Fruit fly (Drosophila melanogaster): Measurements from ENCODE around the gene CG11722.

The CG11722 gene

DNA sequence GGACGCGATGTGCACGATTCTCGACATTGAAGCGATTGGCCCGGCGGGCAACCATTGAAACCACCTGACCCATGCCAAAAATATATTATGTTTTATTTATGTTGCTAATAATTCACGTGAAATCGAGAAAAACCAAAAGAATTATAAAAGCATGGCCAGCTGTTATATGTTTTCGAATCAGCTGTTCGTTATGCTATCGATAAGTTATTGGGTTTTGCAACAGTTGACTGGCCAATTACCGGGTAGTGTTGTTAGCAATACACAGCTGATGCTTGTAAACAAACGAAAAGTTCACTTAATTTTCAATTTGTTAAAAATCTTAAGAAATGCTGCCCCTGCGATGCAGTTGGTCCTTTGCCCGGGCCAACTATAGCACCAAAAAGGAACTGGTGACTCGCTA lies at the start of gene CG11722, which contains the start of gene mtTFB2:
CG11722 (minus strand) TSS at position 200 of the 400 bp plus-strand sequence.
mtTFB2 (plus strand) TSS at position 232 of the 400 bp plus-strand sequence.
- TF ChIP-seq CG8478 (optimal IDR thresholded peaks at IDR 0.05) (no peak), EcR (GFP tag; optimal IDR thresholded peaks at IDR 0.05) (no peak), Dll (optimal IDR thresholded peaks at IDR 0.05) (no peak), psq (optimal IDR thresholded peaks at IDR 0.05) (no peak), usp (GFP tag; optimal IDR thresholded peaks at IDR 0.05) (no peak), pan (optimal IDR thresholded peaks at IDR 0.05) (no peak)

DNA sequence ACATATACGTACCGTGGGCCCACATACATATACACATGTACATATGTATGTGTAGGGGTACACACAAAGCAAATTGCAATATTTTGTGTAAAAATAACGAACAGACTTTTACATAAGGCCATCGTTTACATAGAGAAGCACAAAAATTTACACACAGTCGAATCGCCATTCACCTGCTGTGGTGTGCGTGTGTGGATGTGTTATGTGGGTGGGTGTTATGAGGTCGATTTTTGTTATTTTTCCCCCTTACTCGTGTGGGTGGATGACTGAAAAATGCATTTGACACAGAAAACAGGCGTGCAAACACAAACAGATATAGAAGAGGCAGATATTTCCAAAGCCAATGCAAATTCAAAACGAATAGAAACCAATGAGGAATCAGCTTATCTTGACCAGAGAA lies 49.7 kb upstream of the CG11722 start:
- no peak for TF ChIP-seq Dll (optimal IDR thresholded peaks at IDR 0.05)
- TF ChIP-seq psq (optimal IDR thresholded peaks at IDR 0.05): no peak
- TF ChIP-seq pan (optimal IDR thresholded peaks at IDR 0.05): no peak
- TF ChIP-seq usp (GFP tag; optimal IDR thresholded peaks at IDR 0.05): no peak
- no peak for TF ChIP-seq CG8478 (optimal IDR thresholded peaks at IDR 0.05)
- TF ChIP-seq EcR (GFP tag; optimal IDR thresholded peaks at IDR 0.05): no peak

DNA sequence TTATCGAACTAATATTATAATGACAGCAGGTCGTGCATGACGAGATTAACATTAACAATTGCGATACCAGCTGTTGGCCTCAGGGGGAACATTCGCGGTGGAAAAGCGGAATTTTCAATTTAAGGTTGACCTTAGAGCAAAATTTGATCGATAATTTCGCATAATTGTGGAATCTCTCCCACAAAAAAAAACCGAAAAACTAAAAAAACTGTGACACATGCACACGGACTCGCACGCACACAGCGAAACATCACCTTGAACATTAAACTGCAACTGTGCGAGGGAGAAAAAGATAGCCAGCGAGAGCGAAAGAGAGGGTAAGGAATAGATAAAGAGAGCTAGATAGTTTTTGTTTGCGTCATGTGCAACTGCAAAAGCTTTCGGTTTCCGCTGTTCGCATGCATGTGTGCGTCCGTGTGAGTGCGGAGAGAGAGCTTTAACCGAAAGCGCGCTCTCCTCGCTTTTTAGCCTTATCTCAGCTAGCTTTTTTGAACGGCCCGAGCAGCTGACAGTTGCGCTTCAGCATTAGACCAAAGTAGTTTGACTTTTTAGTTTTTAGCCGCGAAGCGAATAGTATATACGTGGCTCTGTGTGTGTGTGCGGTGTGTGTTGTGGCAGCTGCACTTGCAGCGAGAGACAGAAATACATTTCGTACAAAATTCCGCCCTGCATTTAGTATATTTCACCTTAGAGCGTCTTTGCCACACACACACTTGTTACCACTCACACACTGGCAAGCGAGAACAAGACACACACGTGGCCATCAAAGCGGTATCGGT lies 48.1 kb upstream of the CG11722 start:
- TF ChIP-seq usp (GFP tag; optimal IDR thresholded peaks at IDR 0.05) (no peak), pan (optimal IDR thresholded peaks at IDR 0.05) (no peak)

DNA sequence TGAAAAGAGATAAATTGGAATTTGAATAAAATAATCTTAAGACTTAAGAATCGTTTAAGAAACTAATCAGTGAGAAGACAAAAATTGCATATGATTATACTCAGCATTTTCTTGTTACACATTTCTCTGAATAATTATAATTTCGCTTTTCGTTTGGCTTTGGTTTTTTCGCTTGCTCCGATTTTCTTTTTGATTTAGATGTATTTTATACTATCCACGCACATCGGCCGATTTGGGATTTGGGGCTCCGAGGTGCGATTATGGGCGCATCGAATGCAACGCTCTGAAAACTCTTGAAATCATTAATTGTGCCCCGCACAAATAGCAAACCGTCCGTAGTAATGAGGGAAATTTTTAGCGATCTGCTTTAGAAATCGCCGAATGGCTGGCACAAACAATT lies 46.2 kb upstream of the CG11722 start:
- TF ChIP-seq CG8478 (optimal IDR thresholded peaks at IDR 0.05) (no peak), usp (GFP tag; optimal IDR thresholded peaks at IDR 0.05) (no peak), pan (optimal IDR thresholded peaks at IDR 0.05) (no peak), EcR (GFP tag; optimal IDR thresholded peaks at IDR 0.05) (no peak), psq (optimal IDR thresholded peaks at IDR 0.05) (no peak), Dll (optimal IDR thresholded peaks at IDR 0.05) (no peak)

DNA sequence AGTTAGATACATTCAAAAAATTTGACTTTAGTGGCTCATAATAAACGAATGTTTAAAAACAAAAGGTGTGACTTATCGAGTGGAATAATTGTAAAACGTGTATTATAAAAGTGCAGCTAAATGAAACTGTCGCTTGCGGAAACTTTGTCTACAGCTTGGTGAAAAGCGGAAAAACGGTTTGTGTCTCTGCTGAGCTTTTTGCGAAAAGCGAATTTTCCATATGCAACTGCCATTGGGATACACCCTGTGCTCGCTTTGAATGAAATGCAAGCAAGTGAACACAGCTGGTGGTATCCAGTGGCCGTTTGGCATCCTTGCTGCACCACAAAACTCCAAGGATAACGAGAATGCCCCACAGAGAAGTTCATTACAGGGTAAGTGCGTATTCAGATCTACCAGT lies 45.6 kb upstream of the CG11722 start:
- TF ChIP-seq CG8478 (optimal IDR thresholded peaks at IDR 0.05) (no peak), psq (optimal IDR thresholded peaks at IDR 0.05) (no peak), EcR (GFP tag; optimal IDR thresholded peaks at IDR 0.05) (no peak), pan (optimal IDR thresholded peaks at IDR 0.05) (no peak), Dll (optimal IDR thresholded peaks at IDR 0.05) (no peak), usp (GFP tag; optimal IDR thresholded peaks at IDR 0.05) (no peak)

DNA sequence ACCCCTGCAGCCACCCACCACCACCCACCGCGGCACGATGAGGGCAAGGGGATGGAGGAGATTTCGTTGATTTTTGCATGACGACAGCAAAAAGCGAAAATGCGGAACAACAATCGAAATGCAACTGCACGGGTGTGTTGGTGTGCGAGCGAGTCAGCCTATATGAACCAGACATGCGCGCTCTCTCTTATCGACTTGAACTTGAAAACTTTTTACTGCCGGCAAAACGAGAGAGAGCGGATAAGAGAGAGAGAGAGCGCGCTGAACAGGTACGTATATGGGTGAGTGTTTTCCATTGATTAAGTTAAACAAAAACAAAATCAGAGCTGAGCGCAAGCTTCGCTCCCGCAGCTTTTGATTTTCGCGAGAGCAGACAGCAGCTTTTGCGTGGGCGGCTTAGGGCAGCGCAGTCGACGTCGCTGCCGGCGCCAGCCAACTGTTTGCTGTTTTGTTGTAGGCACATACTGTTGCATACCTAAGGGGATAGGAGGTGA lies 43.9 kb upstream of the CG11722 start:
- TF ChIP-seq Dll (optimal IDR thresholded peaks at IDR 0.05) (peak; percentile 94), EcR (GFP tag; optimal IDR thresholded peaks at IDR 0.05) (no peak), CG8478 (optimal IDR thresholded peaks at IDR 0.05) (peak; percentile 62), psq (optimal IDR thresholded peaks at IDR 0.05) (no peak), usp (GFP tag; optimal IDR thresholded peaks at IDR 0.05) (no peak), pan (optimal IDR thresholded peaks at IDR 0.05) (no peak)

DNA sequence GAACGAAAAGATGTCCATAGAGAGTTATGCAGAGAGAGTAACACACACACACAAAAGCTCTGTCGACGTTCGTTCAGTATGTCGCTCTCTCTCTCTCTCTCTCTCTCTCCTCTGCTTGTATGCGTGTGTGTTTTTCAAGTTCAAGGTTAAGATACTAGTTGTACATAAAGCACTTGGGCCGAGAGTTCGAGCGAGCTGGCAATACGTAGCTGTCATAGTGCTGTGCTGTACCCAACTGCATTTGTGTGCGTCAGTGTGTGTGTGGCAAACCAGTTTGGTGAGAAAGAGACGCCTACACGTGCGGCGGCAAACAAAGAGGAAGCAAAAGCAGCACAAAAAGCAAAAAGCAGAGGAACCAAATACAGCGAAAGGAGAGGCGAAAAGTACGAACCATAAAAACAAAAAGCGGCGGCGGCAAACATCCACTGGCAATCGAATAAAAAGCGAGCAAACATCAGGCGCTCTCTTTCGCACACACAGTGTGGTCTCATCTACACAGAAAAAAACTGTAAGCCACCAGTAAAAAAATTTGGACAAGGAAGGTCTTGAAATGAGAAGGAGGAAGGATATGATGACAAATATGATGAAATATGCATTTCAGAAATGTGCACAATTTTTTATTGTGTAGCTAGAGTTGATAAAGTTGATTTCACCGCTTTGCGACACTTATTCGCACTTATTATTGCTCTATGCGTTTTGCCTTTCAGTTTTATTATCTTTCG lies 42.0 kb upstream of the CG11722 start:
- TF ChIP-seq pan (optimal IDR thresholded peaks at IDR 0.05): no peak
- TF ChIP-seq EcR (GFP tag; optimal IDR thresholded peaks at IDR 0.05): no peak
- no peak for TF ChIP-seq psq (optimal IDR thresholded peaks at IDR 0.05)
- peak; percentile 37 for TF ChIP-seq Dll (optimal IDR thresholded peaks at IDR 0.05)
- peak; percentile 41 for TF ChIP-seq CG8478 (optimal IDR thresholded peaks at IDR 0.05)

DNA sequence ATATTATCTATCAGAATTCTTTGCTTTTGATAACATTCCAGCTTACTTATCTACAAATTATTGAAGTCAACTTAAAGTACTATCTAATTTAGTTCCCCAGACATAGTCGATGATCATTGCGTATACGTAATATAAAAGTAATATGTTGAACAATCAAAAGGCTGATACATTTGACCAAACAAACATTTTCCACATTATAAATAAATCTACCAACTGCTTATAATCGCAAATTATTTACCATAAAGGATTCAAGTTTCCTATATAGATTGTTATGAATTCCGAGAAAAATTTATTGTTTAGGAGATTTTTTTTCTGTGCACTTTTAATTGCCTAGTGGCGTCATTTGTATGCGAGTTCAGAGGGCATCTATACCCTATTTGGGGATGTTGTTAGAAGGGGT lies 41.3 kb upstream of the CG11722 start:
- TF ChIP-seq EcR (GFP tag; optimal IDR thresholded peaks at IDR 0.05): no peak
- no peak for TF ChIP-seq psq (optimal IDR thresholded peaks at IDR 0.05)
- TF ChIP-seq Dll (optimal IDR thresholded peaks at IDR 0.05): no peak
- TF ChIP-seq CG8478 (optimal IDR thresholded peaks at IDR 0.05): no peak
- TF ChIP-seq usp (GFP tag; optimal IDR thresholded peaks at IDR 0.05): no peak
- TF ChIP-seq pan (optimal IDR thresholded peaks at IDR 0.05): no peak

DNA sequence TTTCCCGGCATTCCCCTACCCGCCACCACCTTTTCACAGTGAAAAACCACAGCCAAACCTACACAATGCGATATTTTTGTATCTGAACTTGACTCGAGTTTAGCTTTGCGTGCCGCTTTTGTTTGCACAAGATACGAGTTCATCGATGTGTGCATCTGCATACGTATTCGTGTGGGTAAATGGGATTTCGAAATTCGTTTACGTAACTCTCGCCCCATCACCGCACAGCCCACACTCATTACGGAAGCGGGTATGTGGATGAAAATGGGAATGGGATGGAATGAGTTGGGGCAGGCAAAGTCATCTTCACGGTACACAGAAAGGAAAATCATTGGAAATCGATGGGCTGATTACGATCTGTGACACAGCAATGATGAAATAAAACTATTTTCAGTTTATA lies 40.9 kb upstream of the CG11722 start:
- TF ChIP-seq Dll (optimal IDR thresholded peaks at IDR 0.05): no peak
- no peak for TF ChIP-seq pan (optimal IDR thresholded peaks at IDR 0.05)
- TF ChIP-seq usp (GFP tag; optimal IDR thresholded peaks at IDR 0.05): no peak
- no peak for TF ChIP-seq psq (optimal IDR thresholded peaks at IDR 0.05)
- TF ChIP-seq EcR (GFP tag; optimal IDR thresholded peaks at IDR 0.05): no peak
- no peak for TF ChIP-seq CG8478 (optimal IDR thresholded peaks at IDR 0.05)

DNA sequence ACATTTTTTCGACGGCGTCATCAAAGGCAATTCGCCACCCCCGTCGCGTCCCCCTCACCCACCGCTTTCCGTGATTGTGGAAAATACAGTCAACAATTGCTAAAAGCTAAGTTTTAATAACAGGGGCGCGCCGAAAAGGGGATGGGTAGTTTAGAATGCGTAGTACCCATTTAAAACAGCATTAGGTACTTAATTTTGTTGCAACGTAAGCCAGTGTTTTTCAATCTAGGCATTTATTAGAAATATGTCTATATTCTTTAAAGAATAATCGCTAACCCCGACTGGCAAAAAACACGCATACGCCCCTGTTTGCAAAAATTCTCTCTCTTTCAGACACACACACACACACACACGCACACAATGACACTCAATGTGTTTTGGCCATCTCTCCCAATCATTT lies 39.6 kb upstream of the CG11722 start:
- TF ChIP-seq usp (GFP tag; optimal IDR thresholded peaks at IDR 0.05) (no peak), Dll (optimal IDR thresholded peaks at IDR 0.05) (no peak), EcR (GFP tag; optimal IDR thresholded peaks at IDR 0.05) (no peak), psq (optimal IDR thresholded peaks at IDR 0.05) (no peak), pan (optimal IDR thresholded peaks at IDR 0.05) (no peak), CG8478 (optimal IDR thresholded peaks at IDR 0.05) (no peak)

DNA sequence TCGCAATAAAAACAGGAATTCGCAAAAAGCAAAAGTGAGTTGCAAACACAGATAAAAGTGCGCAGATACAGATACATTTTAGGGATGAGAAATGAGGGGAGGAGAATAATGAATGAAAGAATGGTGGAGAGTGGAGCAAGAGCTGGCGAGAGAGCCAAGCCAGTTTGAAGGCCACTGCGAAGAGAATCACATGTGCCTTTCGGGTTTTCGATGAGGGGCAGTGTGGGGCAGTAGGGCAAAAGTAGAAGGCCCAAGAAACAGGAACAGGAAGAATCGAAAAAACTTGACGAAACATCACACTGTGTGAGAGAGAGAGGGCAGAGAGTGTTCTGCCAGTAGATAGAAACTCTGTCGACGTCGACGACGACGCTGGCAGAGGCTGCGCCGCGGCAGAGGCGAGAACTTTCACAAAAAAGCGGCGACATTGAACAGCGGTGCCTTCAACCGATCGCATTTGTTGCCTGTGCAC lies 38.9 kb upstream of the CG11722 start:
- TF ChIP-seq usp (GFP tag; optimal IDR thresholded peaks at IDR 0.05) (no peak), EcR (GFP tag; optimal IDR thresholded peaks at IDR 0.05) (no peak), psq (optimal IDR thresholded peaks at IDR 0.05) (no peak), CG8478 (optimal IDR thresholded peaks at IDR 0.05) (no peak), pan (optimal IDR thresholded peaks at IDR 0.05) (no peak), Dll (optimal IDR thresholded peaks at IDR 0.05) (no peak)

DNA sequence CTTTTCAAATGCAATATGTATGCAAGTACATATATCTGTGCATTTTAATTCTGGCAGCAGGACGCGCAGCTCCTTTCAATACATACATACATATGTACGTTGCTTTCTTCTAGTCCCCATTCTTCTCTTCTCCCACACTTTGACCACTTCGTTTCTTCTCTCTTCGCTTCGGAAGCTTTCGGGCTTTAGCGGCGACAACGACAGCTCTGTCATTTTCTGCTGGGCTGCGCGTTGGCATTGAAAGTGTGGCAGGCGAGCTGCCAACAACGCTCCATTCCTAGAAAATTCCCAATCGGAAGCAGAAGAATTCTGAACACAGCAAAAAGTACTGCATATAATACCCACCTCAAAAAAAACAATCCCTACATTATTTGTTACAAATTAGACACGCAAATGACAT lies 37.7 kb upstream of the CG11722 start:
- no peak for TF ChIP-seq CG8478 (optimal IDR thresholded peaks at IDR 0.05)
- no peak for TF ChIP-seq Dll (optimal IDR thresholded peaks at IDR 0.05)
- TF ChIP-seq pan (optimal IDR thresholded peaks at IDR 0.05): no peak
- no peak for TF ChIP-seq psq (optimal IDR thresholded peaks at IDR 0.05)
- no peak for TF ChIP-seq EcR (GFP tag; optimal IDR thresholded peaks at IDR 0.05)
